Worm (Caenorhabditis elegans) whole organism, young adult: ENCODE data around the gene nhr-208.

Experiments
- C06A6.2 ChIP-seq: fragments of 200-800 bp; sonication (Bioruptor generic); conservative IDR thresholded peaks from 2 replicates; pipeline ENCODE4 v1.3.6; 2022; ENCODE audit warnings: missing genetic modification characterization, missing compliant biosample characterization
- ZK185.1 ChIP-seq: sonication (generic microtip); optimal IDR thresholded peaks from 2 replicates; lab custom pipeline; 2016; ENCODE audit warnings: mild to moderate bottlenecking, missing genetic modification characterization, missing compliant biosample characterization; ENCODE audit not compliant: poor library complexity, severe bottlenecking
- ama-1 ChIP-seq, 3 experiments: fragments of 150-350 bp in 1 of 3; sonication (generic microtip) in 2 of 3; optimal IDR thresholded peaks; 2 replicates each; lab custom pipeline; 2014 to 2018; ENCODE audit warnings: missing biosample characterization in 2 of 3, missing genetic modification characterization in 2 of 3, missing genetic modification reagents in 2 of 3
- pha-4 ChIP-seq: fragments of 150-350 bp; sonication (generic microtip); optimal IDR thresholded peaks from 2 replicates; lab custom pipeline; 2014; ENCODE audit warnings: missing biosample characterization, missing genetic modification reagents, missing genetic modification characterization
- snpc-4 ChIP-seq, 5 experiments: fragments of 150-350 bp in 1 of 5; sonication (generic microtip) in 4 of 5; optimal IDR thresholded peaks; 2 replicates each; lab custom pipeline; 2014 to 2018; ENCODE audit warnings: missing genetic modification characterization in 5 of 5, missing biosample characterization in 3 of 5, antibody characterized with exemption in 2 of 5, mild to moderate bottlenecking in 2 of 5, missing compliant biosample characterization in 2 of 5, missing genotype in 2 of 5, moderate library complexity in 2 of 5, missing genetic modification reagents in 1 of 5
- tbp1 ChIP-seq: fragments of 200-800 bp; sonication (Bioruptor generic); optimal IDR thresholded peaks from 2 replicates; lab custom pipeline; 2018; ENCODE audit warnings: mild to moderate bottlenecking, missing genetic modification characterization, missing compliant biosample characterization
- ztf-6 ChIP-seq: fragments of 200-800 bp; sonication (Bioruptor generic); IDR thresholded peaks from 2 replicates; pipeline ENCODE4 v1.3.6; 2022; ENCODE audit warnings: missing genetic modification reagents, missing genetic modification characterization, missing compliant biosample characterization

DNA sequence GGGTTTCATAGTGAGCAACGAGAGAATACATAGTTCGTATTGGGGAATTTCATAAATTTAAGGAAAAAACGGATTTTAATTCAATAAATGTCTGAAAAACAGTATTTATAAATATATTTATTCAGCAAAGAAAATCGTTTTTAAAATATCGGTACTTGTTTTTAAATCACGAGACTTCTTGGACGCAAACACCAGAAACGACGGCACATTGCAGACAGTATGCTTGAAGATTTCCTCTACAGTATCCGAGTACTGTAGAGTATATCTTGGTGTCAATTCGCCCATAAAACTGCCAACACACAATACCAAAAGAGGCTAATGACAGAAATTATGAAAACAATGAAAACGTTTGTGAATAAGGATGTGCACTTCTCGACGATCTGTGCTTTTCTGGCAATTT lies 28.3 kb upstream of the nhr-208 start:
- TF ChIP-seq tbp1 (GFP tag; lab: Kevin White, UChicago) (no peak), C06A6.2 (no peak), ama-1 (optimal IDR thresholded peaks at IDR 0.05; lab: Kevin White, UChicago) (no peak), ama-1 (GFP tag; optimal IDR thresholded peaks at IDR 0.05; lab: Kevin White, UChicago) (no peak), ztf-6 (GFP tag; lab: Robert Waterston, UW) (no peak), pha-4 (no peak), ZK185.1 (tag; lab: Kevin White, UChicago) (no peak), snpc-4 (GFP tag; optimal IDR thresholded peaks at IDR 0.05; lab: Kevin White, UChicago) (no peak), snpc-4 (tag; optimal IDR thresholded peaks at IDR 0.05; lab: Kevin White, UChicago) (peak in 1 of 4 experiments; percentile 49)
